Worm (Caenorhabditis elegans) whole organism, L3 larva: ENCODE measurements around the gene dmsr-1.

Experiments
- ceh-28 ChIP-seq: fragments of 150-350 bp; optimal IDR thresholded peaks from 2 replicates; lab custom pipeline; 2014; ENCODE audit warnings: missing biosample characterization, missing genetic modification reagents, missing genetic modification characterization
- nhr-237 ChIP-seq: fragments of 150-350 bp; optimal IDR thresholded peaks from 2 replicates; lab custom pipeline; 2014; ENCODE audit warnings: missing biosample characterization, missing genetic modification characterization
- snpc-4 ChIP-seq: fragments of 150-350 bp; optimal IDR thresholded peaks from 2 replicates; lab custom pipeline; 2014; ENCODE audit warnings: missing biosample characterization, missing genetic modification characterization

DNA sequence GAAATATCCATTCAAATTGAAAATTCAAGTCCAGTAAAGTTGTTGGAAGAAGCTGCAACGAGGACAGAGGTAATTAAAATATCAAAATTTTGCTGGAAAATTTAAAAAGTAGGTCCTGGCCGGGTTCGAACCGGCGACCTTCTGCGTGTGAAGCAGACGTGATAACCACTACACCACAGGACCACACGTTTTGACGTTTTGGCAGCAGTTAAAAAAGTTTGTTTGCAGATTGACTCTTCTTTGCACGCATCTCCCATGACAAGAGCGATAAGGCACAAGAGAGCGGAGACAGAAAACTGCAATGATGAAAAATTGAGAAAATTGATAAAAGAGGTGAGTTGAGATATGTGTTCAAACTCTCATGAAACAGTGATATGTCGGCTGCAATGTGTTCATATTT, 26.4 kb upstream of the dmsr-1 start:
- TF ChIP-seq snpc-4 (tag; lab: Kevin White, UChicago) (peak; percentile 14), ceh-28 (tag; lab: Kevin White, UChicago) (no peak), nhr-237 (no peak)
